Fruit fly (Drosophila melanogaster) whole organism, embryonic: ENCODE measurements around the gene Prm.

Experiments used
- ATbp ChIP-seq: fragments of 200-800 bp; sonication (Bioruptor generic); optimal IDR thresholded peaks from 2 replicates; lab custom pipeline; 2017; ENCODE audit warnings: missing biosample characterization, mild to moderate bottlenecking, missing genetic modification characterization, missing genetic modification reagents
- Antp ChIP-seq: fragments of 200-800 bp; sonication (Bioruptor generic); optimal IDR thresholded peaks from 3 replicates; lab custom pipeline; 2016; ENCODE audit warnings: missing biosample characterization, missing genetic modification characterization
- Atf6 ChIP-seq: fragments of 200-800 bp; sonication (Bioruptor generic); IDR thresholded peaks from 2 replicates; pipeline ENCODE4 v1.3.6; 2022; ENCODE audit warnings: missing biosample characterization, missing genetic modification characterization
- CG10209 ChIP-seq: fragments of 200-800 bp; sonication (Bioruptor generic); optimal IDR thresholded peaks from 3 replicates; lab custom pipeline; 2017; ENCODE audit warnings: missing biosample characterization, mild to moderate bottlenecking, missing genetic modification characterization, missing genetic modification reagents
- CG14014 ChIP-seq: fragments of 200-800 bp; sonication (Bioruptor generic); IDR thresholded peaks from 2 replicates; pipeline ENCODE4 v1.3.6; 2022; ENCODE audit warnings: missing biosample characterization, missing genetic modification characterization
- CG14860 ChIP-seq: fragments of 200-800 bp; sonication (Bioruptor generic); IDR thresholded peaks from 3 replicates; pipeline ENCODE4 v1.3.6; 2022; ENCODE audit warnings: missing biosample characterization, missing genetic modification characterization; ENCODE audit not compliant: partially characterized antibody
- CG14965 ChIP-seq: fragments of 200-800 bp; sonication (Bioruptor generic); optimal IDR thresholded peaks from 2 replicates; lab custom pipeline; 2016; ENCODE audit warnings: missing biosample characterization, missing genetic modification characterization, borderline replicate concordance
- CG16815 ChIP-seq: fragments of 200-800 bp; sonication (Bioruptor generic); optimal IDR thresholded peaks from 3 replicates; lab custom pipeline; 2017; ENCODE audit warnings: missing biosample characterization, mild to moderate bottlenecking, missing genetic modification characterization
- CG17385 ChIP-seq: fragments of 200-800 bp; sonication (Bioruptor generic); optimal IDR thresholded peaks from 3 replicates; lab custom pipeline; 2018; ENCODE audit warnings: missing biosample characterization, mild to moderate bottlenecking, missing genetic modification characterization
- CG2678 ChIP-seq: fragments of 200-800 bp; sonication (Bioruptor generic); optimal IDR thresholded peaks from 3 replicates; lab custom pipeline; 2019; ENCODE audit warnings: missing biosample characterization, mild to moderate bottlenecking, missing genetic modification characterization, moderate library complexity
- CG30403 ChIP-seq: fragments of 200-800 bp; sonication (Bioruptor generic); optimal IDR thresholded peaks from 3 replicates; lab custom pipeline; 2016; ENCODE audit warnings: missing biosample characterization, missing genetic modification characterization
- CG30431 ChIP-seq: fragments of 200-800 bp; sonication (Bioruptor generic); optimal IDR thresholded peaks from 2 replicates; lab custom pipeline; 2017; ENCODE audit warnings: missing biosample characterization, missing genetic modification characterization
- CG33213 ChIP-seq: fragments of 200-800 bp; sonication (Bioruptor generic); optimal IDR thresholded peaks from 3 replicates; lab custom pipeline; 2016; ENCODE audit warnings: missing biosample characterization, missing genetic modification characterization
- CG34376 ChIP-seq: fragments of 200-800 bp; sonication (Bioruptor generic); optimal IDR thresholded peaks from 2 replicates; lab custom pipeline; 2018; ENCODE audit warnings: missing biosample characterization, mild to moderate bottlenecking, missing genetic modification characterization
- CG5180 ChIP-seq: fragments of 200-800 bp; sonication (Bioruptor generic); optimal IDR thresholded peaks from 3 replicates; lab custom pipeline; 2017; ENCODE audit warnings: missing biosample characterization, missing genetic modification characterization, mild to moderate bottlenecking, moderate library complexity, missing genetic modification reagents
- CG6683 ChIP-seq: fragments of 200-800 bp; sonication (Bioruptor generic); optimal IDR thresholded peaks from 2 replicates; lab custom pipeline; 2017; ENCODE audit warnings: missing biosample characterization, mild to moderate bottlenecking, missing genetic modification characterization, missing genetic modification reagents
- CG6765 ChIP-seq: fragments of 200-800 bp; sonication (Bioruptor generic); optimal IDR thresholded peaks from 3 replicates; lab custom pipeline; 2017; ENCODE audit warnings: missing biosample characterization, mild to moderate bottlenecking, missing genetic modification characterization
- CG7786 ChIP-seq: fragments of 200-800 bp; sonication (Bioruptor generic); optimal IDR thresholded peaks from 2 replicates; lab custom pipeline; 2016; ENCODE audit warnings: missing biosample characterization, missing genetic modification characterization
- CG8290 ChIP-seq, 3 experiments: fragments of 200-800 bp; sonication (Bioruptor generic); optimal IDR thresholded peaks; 2 replicates each; lab custom pipeline; 2016 to 2019; ENCODE audit warnings: missing biosample characterization in 3 of 3, missing genetic modification characterization in 3 of 3, mild to moderate bottlenecking in 2 of 3, moderate library complexity in 1 of 3
- CG9609 ChIP-seq: fragments of 200-800 bp; sonication (Bioruptor generic); optimal IDR thresholded peaks from 3 replicates; lab custom pipeline; 2016; ENCODE audit warnings: missing biosample characterization, missing genetic modification characterization
- CG9727 ChIP-seq: fragments of 200-800 bp; sonication (Bioruptor generic); optimal IDR thresholded peaks from 3 replicates; lab custom pipeline; 2017; ENCODE audit warnings: missing biosample characterization, mild to moderate bottlenecking, missing genetic modification characterization
- CG9932 ChIP-seq: fragments of 200-800 bp; sonication (Bioruptor generic); IDR thresholded peaks from 2 replicates; pipeline ENCODE4 v1.3.6; 2022; ENCODE audit warnings: missing biosample characterization, missing genetic modification characterization
- ERR ChIP-seq: fragments of 200-800 bp; sonication (Bioruptor generic); optimal IDR thresholded peaks from 2 replicates; lab custom pipeline; 2016; ENCODE audit warnings: missing biosample characterization, missing genetic modification characterization
- H15 ChIP-seq: fragments of 200-800 bp; sonication (Bioruptor generic); IDR thresholded peaks from 3 replicates; pipeline ENCODE4 v1.3.6; 2022; ENCODE audit warnings: missing biosample characterization, missing genetic modification characterization
- Lpt ChIP-seq: fragments of >200 bp; optimal IDR thresholded peaks from 2 replicates; lab custom pipeline; 2018; ENCODE audit warnings: missing biosample characterization, missing genetic modification characterization
- Med ChIP-seq: fragments of 200-800 bp; sonication (Bioruptor generic); peaks from one replicate; lab custom pipeline; 2016; ENCODE audit warnings: missing biosample characterization, missing genetic modification characterization, mild to moderate bottlenecking, inconsistent platforms, moderate library complexity
- Nf-YA ChIP-seq: fragments of 200-800 bp; sonication (Bioruptor generic); IDR thresholded peaks from 2 replicates; pipeline ENCODE4 v1.3.6; 2022; ENCODE audit warnings: missing biosample characterization, missing genetic modification characterization
- Rfx ChIP-seq: fragments of 200-800 bp; sonication (Bioruptor generic); IDR thresholded peaks from 2 replicates; pipeline ENCODE4 v1.3.6; 2022; ENCODE audit warnings: missing biosample characterization, missing genetic modification characterization
- Sry-δ ChIP-seq: fragments of 200-800 bp; sonication (Bioruptor generic); optimal IDR thresholded peaks from 2 replicates; lab custom pipeline; 2016; ENCODE audit warnings: missing biosample characterization, missing genetic modification characterization
- ash1 ChIP-seq: fragments of 200-800 bp; sonication (Bioruptor generic); optimal IDR thresholded peaks from 2 replicates; lab custom pipeline; 2018; ENCODE audit warnings: missing biosample characterization, mild to moderate bottlenecking, missing genetic modification characterization
- bigmax ChIP-seq: fragments of 200-800 bp; sonication (Bioruptor generic); optimal IDR thresholded peaks from 2 replicates; lab custom pipeline; 2018; ENCODE audit warnings: missing biosample characterization, mild to moderate bottlenecking, missing genetic modification characterization
- br ChIP-seq: fragments of >200 bp; optimal IDR thresholded peaks from 2 replicates; lab custom pipeline; 2017
- chinmo ChIP-seq: fragments of 200-800 bp; sonication (Bioruptor generic); IDR thresholded peaks from 4 replicates; pipeline ENCODE4 v1.3.6; 2022; ENCODE audit warnings: missing biosample characterization, missing genetic modification characterization; ENCODE audit not compliant: partially characterized antibody
- crp ChIP-seq, 2 experiments: fragments of 200-800 bp; sonication (Bioruptor generic); optimal IDR thresholded peaks; 2 replicates in 1 of 2; 3 replicates in 1 of 2; lab custom pipeline; 2017; ENCODE audit warnings: missing biosample characterization in 2 of 2, missing genetic modification characterization in 2 of 2, mild to moderate bottlenecking in 1 of 2, moderate library complexity in 1 of 2
- emc ChIP-seq: fragments of 200-800 bp; sonication (Bioruptor generic); optimal IDR thresholded peaks from 2 replicates; lab custom pipeline; 2016; ENCODE audit warnings: missing biosample characterization, missing genetic modification characterization
- esg ChIP-seq: fragments of 200-800 bp; sonication (Bioruptor generic); conservative IDR thresholded peaks from 2 replicates; pipeline ENCODE4 v1.3.6; 2022; ENCODE audit warnings: missing biosample characterization, missing genetic modification characterization
- fru ChIP-seq: fragments of >200 bp; optimal IDR thresholded peaks from 2 replicates; lab custom pipeline; 2017
- gfzf ChIP-seq: fragments of 200-800 bp; sonication (Bioruptor generic); optimal IDR thresholded peaks from 2 replicates; lab custom pipeline; 2016; ENCODE audit warnings: missing biosample characterization, mild to moderate bottlenecking, missing genetic modification characterization, moderate library complexity
- hb ChIP-seq: fragments of 200-800 bp; sonication (Bioruptor generic); IDR thresholded peaks from 3 replicates; pipeline ENCODE4 v1.3.6; 2022; ENCODE audit warnings: missing biosample characterization, missing genetic modification characterization; ENCODE audit not compliant: partially characterized antibody
- jigr1 ChIP-seq: fragments of 200-800 bp; sonication (Bioruptor generic); IDR thresholded peaks from 3 replicates; pipeline ENCODE4 v1.3.6; 2022; ENCODE audit warnings: missing biosample characterization, missing genetic modification characterization
- kay ChIP-seq: fragments of 200-800 bp; sonication (Bioruptor generic); optimal IDR thresholded peaks from 2 replicates; lab custom pipeline; 2016; ENCODE audit warnings: missing biosample characterization, missing genetic modification characterization
- lov ChIP-seq, 2 experiments: fragments of 200-800 bp in 1 of 2; fragments of >200 bp in 1 of 2; sonication (Bioruptor generic) in 1 of 2; IDR thresholded peaks in 1 of 2; optimal IDR thresholded peaks in 1 of 2; 2 replicates in 1 of 2; 3 replicates in 1 of 2; pipeline versions ENCODE4 v1.3.6 to Lab custom; 2017 to 2022; ENCODE audit warnings: missing biosample characterization in 1 of 2, missing genetic modification characterization in 1 of 2
- luna ChIP-seq: fragments of 200-800 bp; sonication (Bioruptor generic); optimal IDR thresholded peaks from 2 replicates; lab custom pipeline; 2016; ENCODE audit warnings: missing biosample characterization, missing genetic modification characterization
- org-1 ChIP-seq: fragments of 200-800 bp; sonication (Bioruptor generic); optimal IDR thresholded peaks from 2 replicates; lab custom pipeline; 2017; ENCODE audit warnings: missing biosample characterization, missing genetic modification characterization
- sc ChIP-seq, 3 experiments: fragments of >200 bp in 2 of 3; fragments of 200-800 bp in 1 of 3; sonication (Bioruptor generic) in 1 of 3; optimal IDR thresholded peaks; 2 replicates in 2 of 3; 3 replicates in 1 of 3; lab custom pipeline; 2017; ENCODE audit warnings: mild to moderate bottlenecking in 1 of 3, missing biosample characterization in 1 of 3, missing genetic modification characterization in 1 of 3, missing genetic modification reagents in 1 of 3
- tgo ChIP-seq: fragments of 200-800 bp; sonication (Bioruptor generic); IDR thresholded peaks from 3 replicates; pipeline ENCODE4 v1.3.6; 2022; ENCODE audit warnings: missing biosample characterization, missing genetic modification characterization
- ttk ChIP-seq: fragments of 200-800 bp; sonication (Bioruptor generic); IDR thresholded peaks from 2 replicates; pipeline ENCODE4 v2.1.2; 2022; ENCODE audit warnings: missing biosample characterization, missing genetic modification characterization
- usp ChIP-seq: fragments of >200 bp; optimal IDR thresholded peaks from 2 replicates; lab custom pipeline; 2017; ENCODE audit warnings: missing biosample characterization, missing genetic modification characterization
- vfl ChIP-seq: fragments of 200-800 bp; sonication (Bioruptor generic); optimal IDR thresholded peaks from 2 replicates; lab custom pipeline; 2016; ENCODE audit warnings: missing biosample characterization, missing genetic modification characterization
- vnd ChIP-seq: fragments of 200-800 bp; sonication (Bioruptor generic); IDR thresholded peaks from 3 replicates; pipeline ENCODE4 v1.3.6; 2022; ENCODE audit warnings: missing biosample characterization, missing genetic modification characterization; ENCODE audit not compliant: partially characterized antibody

Prm gene

dm6 chr3L:8767876-8768275, 22.8 kb upstream of the Prm start (continued):
- TF ChIP-seq kay (GFP tag; lab: Kevin White, UChicago) (no peak), CG30403 (peak; percentile 69), usp (GFP tag; lab: Kevin White, UChicago) (no peak), Nf-YA (GFP tag; lab: Robert Waterston, UW) (no peak), CG14965 (GFP tag; lab: Kevin White, UChicago) (no peak), CG10209 (GFP tag; lab: Kevin White, UChicago) (peak; percentile 42), bigmax (GFP tag; lab: Kevin White, UChicago) (no peak), hb (no peak), CG9727 (GFP tag; lab: Kevin White, UChicago) (peak; percentile 57), CG14860 (GFP tag; lab: Robert Waterston, UW) (no peak), Lpt (no peak), gfzf (GFP tag; lab: Kevin White, UChicago) (no peak), ash1 (no peak), fru (lab: Kevin White, UChicago) (no peak), CG9609 (GFP tag; lab: Kevin White, UChicago) (peak; percentile 16), Sry-δ (peak; percentile 15), CG9932 (GFP tag; lab: Robert Waterston, UW) (peak; percentile 66), CG6765 (peak; percentile 42), Med (GFP tag; lab: Kevin White, UChicago) (peak; percentile 85), Atf6 (GFP tag; lab: Robert Waterston, UW) (peak; percentile 55; the same call in 1 of the 2 replicates), CG14014 (no peak; the same call in 1 of the 2 replicates), Antp (peak; percentile 31), vfl (GFP tag; lab: Kevin White, UChicago) (peak; percentile 4), vnd (GFP tag; lab: Robert Waterston, UW) (no peak), tgo (peak; percentile 24; the same call in 2 of the 3 replicates), jigr1 (GFP tag; lab: Robert Waterston, UW) (0 out of 3 replicates have a peak, but pooled peaks have one; percentile 39), sc (optimal IDR thresholded peaks at IDR 0.05; lab: Kevin White, UChicago) (no peak), sc (GFP tag; optimal IDR thresholded peaks at IDR 0.05; lab: Kevin White, UChicago) (no peak), CG30431 (GFP tag; lab: Kevin White, UChicago) (no peak), emc (GFP tag; lab: Kevin White, UChicago) (peak; percentile 31), ATbp (GFP tag; lab: Kevin White, UChicago) (no peak), chinmo (GFP tag; lab: Robert Waterston, UW) (no peak), CG33213 (GFP tag; lab: Kevin White, UChicago) (no peak), CG8290 (GFP tag; optimal IDR thresholded peaks at IDR 0.05; lab: Kevin White, UChicago) (no peak), CG8290 (tag; optimal IDR thresholded peaks at IDR 0.05; lab: Kevin White, UChicago) (peak in 1 of 2 experiments; percentile 65), CG16815 (GFP tag; lab: Kevin White, UChicago) (peak; percentile 46), ERR (GFP tag; lab: Kevin White, UChicago) (no peak), CG5180 (GFP tag; lab: Kevin White, UChicago) (peak; percentile 3), crp (GFP tag; optimal IDR thresholded peaks at IDR 0.05; lab: Kevin White, UChicago) (no peak), CG34376 (GFP tag; lab: Kevin White, UChicago) (peak; percentile 8), CG7786 (peak; percentile 57), lov (optimal IDR thresholded peaks at IDR 0.05; lab: Kevin White, UChicago) (no peak), lov (GFP tag; IDR thresholded peaks at IDR 0.05; lab: Robert Waterston, UW) (no peak), esg (GFP tag; lab: Robert Waterston, UW) (peak; percentile 40; the same call in 1 of the 2 replicates), org-1 (GFP tag; lab: Kevin White, UChicago) (peak; percentile 42), CG6683 (GFP tag; lab: Kevin White, UChicago) (no peak), CG2678 (peak; percentile 76), H15 (GFP tag; lab: Robert Waterston, UW) (no peak), ttk (GFP tag; lab: Robert Waterston, UW) (no peak), Rfx (GFP tag; lab: Robert Waterston, UW) (peak; percentile 71), CG17385 (GFP tag; lab: Kevin White, UChicago) (peak; percentile 23), br (no peak), luna (GFP tag; lab: Kevin White, UChicago) (no peak)
